Fruit fly (Drosophila melanogaster) whole organism, pupa: ENCODE results near the gene RhoGAP19D.
"Not testable (repeated sequence)": the region's sequence is repeated elsewhere in the genome, so short reads cannot be mapped to it uniquely, and the experiment has no call there.

Source experiments
- CG10348 ChIP-seq: fragments of 200-800 bp; sonication (Bioruptor generic); IDR thresholded peaks from 2 replicates; pipeline ENCODE4 v1.3.6; 2022; ENCODE audit warnings: missing biosample characterization, missing genetic modification characterization
- CG12605 ChIP-seq: fragments of 200-800 bp; sonication (Bioruptor generic); IDR thresholded peaks from 2 replicates; pipeline ENCODE4 v1.3.6; 2022; ENCODE audit warnings: missing biosample characterization, missing genetic modification characterization
- CG13204 ChIP-seq: fragments of 200-800 bp; sonication (Bioruptor generic); optimal IDR thresholded peaks from 2 replicates; lab custom pipeline; 2018; ENCODE audit warnings: missing biosample characterization, mild to moderate bottlenecking, missing genetic modification characterization, moderate library complexity
- CG14655 ChIP-seq: fragments of 200-800 bp; sonication (Bioruptor generic); optimal IDR thresholded peaks from 3 replicates; lab custom pipeline; 2017; ENCODE audit warnings: mild to moderate bottlenecking, missing biosample characterization, missing genetic modification reagents, missing genetic modification characterization
- CG15710 ChIP-seq: fragments of 200-800 bp; sonication (Bioruptor generic); optimal IDR thresholded peaks from 2 replicates; lab custom pipeline; 2018; ENCODE audit warnings: missing biosample characterization, mild to moderate bottlenecking, missing genetic modification characterization, moderate library complexity
- CG17806 ChIP-seq: fragments of 200-800 bp; sonication (Bioruptor generic); optimal IDR thresholded peaks from 2 replicates; lab custom pipeline; 2018; ENCODE audit warnings: missing biosample characterization, mild to moderate bottlenecking, missing genetic modification characterization, moderate library complexity
- CG32121 ChIP-seq: fragments of 200-800 bp; sonication (Bioruptor generic); IDR thresholded peaks from 2 replicates; pipeline ENCODE4 v1.3.6; 2022; ENCODE audit warnings: missing biosample characterization, missing genetic modification characterization
- CG34367 ChIP-seq: fragments of 200-800 bp; sonication (Bioruptor generic); optimal IDR thresholded peaks from 2 replicates; lab custom pipeline; 2018; ENCODE audit warnings: missing biosample characterization, mild to moderate bottlenecking, missing genetic modification characterization
- CG4496 ChIP-seq: fragments of 200-800 bp; sonication (Bioruptor generic); IDR thresholded peaks from 3 replicates; pipeline ENCODE4 v1.3.6; 2022; ENCODE audit warnings: missing biosample characterization, missing genetic modification characterization
- CG8159 ChIP-seq: fragments of 200-800 bp; sonication (Bioruptor generic); optimal IDR thresholded peaks from 3 replicates; lab custom pipeline; 2018; ENCODE audit warnings: missing biosample characterization, mild to moderate bottlenecking, missing genetic modification characterization, moderate library complexity
- CG8301 ChIP-seq: fragments of 200-800 bp; sonication (Bioruptor generic); optimal IDR thresholded peaks from 2 replicates; lab custom pipeline; 2018; ENCODE audit warnings: missing biosample characterization, mild to moderate bottlenecking, missing genetic modification characterization
- CG9948 ChIP-seq: fragments of 200-800 bp; sonication (Bioruptor generic); optimal IDR thresholded peaks from 2 replicates; lab custom pipeline; 2018; ENCODE audit warnings: missing biosample characterization, mild to moderate bottlenecking, missing genetic modification characterization, moderate library complexity
- D1 ChIP-seq: fragments of 200-800 bp; sonication (Bioruptor generic); optimal IDR thresholded peaks from 2 replicates; lab custom pipeline; 2018; ENCODE audit warnings: missing biosample characterization, mild to moderate bottlenecking, missing genetic modification characterization, moderate library complexity
- EcR ChIP-seq: fragments of 200-800 bp; sonication (Bioruptor generic); optimal IDR thresholded peaks from 3 replicates; lab custom pipeline; 2019; ENCODE audit warnings: missing biosample characterization, missing genetic modification characterization, mild to moderate bottlenecking, moderate library complexity, missing genetic modification reagents
- Ets98B ChIP-seq: fragments of 200-800 bp; sonication (Bioruptor generic); IDR thresholded peaks from 2 replicates; pipeline ENCODE4 v1.3.6; 2022; ENCODE audit warnings: missing biosample characterization, missing genetic modification characterization
- Pif1A ChIP-seq: fragments of 200-800 bp; sonication (Bioruptor generic); optimal IDR thresholded peaks from 3 replicates; lab custom pipeline; 2016; ENCODE audit warnings: missing biosample characterization, missing genetic modification characterization
- Pif1B ChIP-seq: fragments of 200-800 bp; sonication (Bioruptor generic); optimal IDR thresholded peaks from 3 replicates; lab custom pipeline; 2016; ENCODE audit warnings: missing biosample characterization, missing genetic modification characterization
- Snoo ChIP-seq: fragments of 200-800 bp; sonication (Bioruptor generic); optimal IDR thresholded peaks from 3 replicates; lab custom pipeline; 2017; ENCODE audit warnings: missing biosample characterization, mild to moderate bottlenecking, missing genetic modification characterization, inconsistent platforms
- fd96Ca ChIP-seq: fragments of 200-800 bp; sonication (Bioruptor generic); IDR thresholded peaks from 3 replicates; pipeline ENCODE4 v1.3.6; 2022; ENCODE audit warnings: missing biosample characterization, missing genetic modification characterization
- gl ChIP-seq: fragments of 200-800 bp; sonication (Bioruptor generic); optimal IDR thresholded peaks from 2 replicates; lab custom pipeline; 2018; ENCODE audit warnings: missing biosample characterization, mild to moderate bottlenecking, missing genetic modification characterization
- rn ChIP-seq: fragments of 200-800 bp; sonication (Bioruptor generic); IDR thresholded peaks from 2 replicates; pipeline ENCODE4 v1.3.6; 2022; ENCODE audit warnings: missing biosample characterization, missing genetic modification characterization

Gene RhoGAP19D

DNA sequence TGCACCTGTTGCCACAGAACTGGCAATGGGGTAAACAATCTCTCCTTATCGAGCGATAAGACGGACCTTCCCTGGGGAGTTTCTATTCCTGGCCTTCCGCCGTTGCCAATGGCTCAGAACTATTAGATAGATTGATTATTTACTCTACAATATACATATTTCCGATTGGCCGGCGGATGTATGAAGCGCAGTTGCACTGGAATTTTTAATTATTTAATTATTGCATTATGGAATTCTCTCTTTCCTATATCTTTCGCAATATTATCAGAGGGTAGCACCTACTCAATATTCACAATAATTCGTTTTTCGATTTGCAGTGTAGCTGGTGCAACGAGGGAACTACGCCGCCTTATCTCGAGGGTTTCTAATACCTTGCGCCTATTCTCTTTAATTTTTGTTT, 43.3 kb downstream of the RhoGAP19D start, which contains the start of gene GstT3:
GstT3 (plus strand) TSS at position 301 of the 400 bp plus-strand sequence.
- TF ChIP-seq rn (GFP tag; lab: Robert Waterston, UW) (no peak), Pif1B (GFP tag; lab: Kevin White, UChicago) (no peak), CG4496 (GFP tag; lab: Robert Waterston, UW) (no peak), CG9948 (tag; lab: Kevin White, UChicago) (no peak), Ets98B (GFP tag; lab: Robert Waterston, UW) (no peak), CG13204 (no peak), fd96Ca (GFP tag; lab: Robert Waterston, UW) (no peak), CG17806 (tag; lab: Kevin White, UChicago) (no peak), EcR (GFP tag; lab: Kevin White, UChicago) (no peak), CG14655 (no peak), D1 (tag; lab: Kevin White, UChicago) (no peak), CG12605 (GFP tag; lab: Robert Waterston, UW) (no peak), CG10348 (GFP tag; lab: Robert Waterston, UW) (no peak), CG34367 (tag; lab: Kevin White, UChicago) (no peak), Pif1A (no peak), gl (tag; lab: Kevin White, UChicago) (no peak), CG32121 (GFP tag; lab: Robert Waterston, UW) (no peak), CG15710 (no peak), Snoo (tag; lab: Kevin White, UChicago) (no peak), CG8159 (tag; lab: Kevin White, UChicago) (no peak)

DNA sequence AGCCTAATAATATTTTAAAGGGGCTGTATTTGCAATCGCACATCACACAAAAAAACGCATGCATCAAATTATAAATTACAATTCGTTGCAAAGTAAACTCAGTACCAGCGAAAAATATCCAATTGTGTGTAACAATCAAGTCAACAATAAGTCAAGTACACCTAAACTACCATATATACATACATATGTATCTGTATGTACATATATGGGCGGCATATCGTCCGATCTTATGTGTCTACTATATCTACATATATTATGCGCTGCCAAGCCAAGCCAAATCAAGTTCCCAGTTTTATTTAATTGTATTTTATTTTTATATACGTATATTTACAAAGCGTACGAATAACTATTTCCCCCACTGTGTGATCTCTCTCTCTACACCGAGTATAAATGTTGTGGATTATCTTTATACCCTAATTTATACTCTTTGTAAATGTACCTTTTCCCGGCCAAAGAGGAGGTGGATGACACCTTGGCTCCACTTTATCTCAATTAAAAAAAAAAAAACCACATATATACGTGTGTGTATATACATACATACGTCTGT, 44.0 kb downstream of the RhoGAP19D start:
- no peak for TF ChIP-seq gl (tag; lab: Kevin White, UChicago)
- no peak for TF ChIP-seq CG9948 (tag; lab: Kevin White, UChicago)
- no peak for TF ChIP-seq CG12605 (GFP tag; lab: Robert Waterston, UW)
- no peak for TF ChIP-seq Ets98B (GFP tag; lab: Robert Waterston, UW)
- TF ChIP-seq Pif1A, result no peak
- no peak for TF ChIP-seq CG14655
- no peak for TF ChIP-seq CG8159 (tag; lab: Kevin White, UChicago)
- no peak for TF ChIP-seq CG8301
- no peak for TF ChIP-seq CG34367 (tag; lab: Kevin White, UChicago)
- no peak for TF ChIP-seq CG15710
- no peak for TF ChIP-seq fd96Ca (GFP tag; lab: Robert Waterston, UW)
- no peak for TF ChIP-seq CG4496 (GFP tag; lab: Robert Waterston, UW)
- no peak for TF ChIP-seq EcR (GFP tag; lab: Kevin White, UChicago)
- no peak for TF ChIP-seq Snoo (tag; lab: Kevin White, UChicago)
- no peak for TF ChIP-seq CG10348 (GFP tag; lab: Robert Waterston, UW)
- TF ChIP-seq CG13204, result no peak
- TF ChIP-seq rn (GFP tag; lab: Robert Waterston, UW), result no peak
- no peak for TF ChIP-seq Pif1B (GFP tag; lab: Kevin White, UChicago)

DNA sequence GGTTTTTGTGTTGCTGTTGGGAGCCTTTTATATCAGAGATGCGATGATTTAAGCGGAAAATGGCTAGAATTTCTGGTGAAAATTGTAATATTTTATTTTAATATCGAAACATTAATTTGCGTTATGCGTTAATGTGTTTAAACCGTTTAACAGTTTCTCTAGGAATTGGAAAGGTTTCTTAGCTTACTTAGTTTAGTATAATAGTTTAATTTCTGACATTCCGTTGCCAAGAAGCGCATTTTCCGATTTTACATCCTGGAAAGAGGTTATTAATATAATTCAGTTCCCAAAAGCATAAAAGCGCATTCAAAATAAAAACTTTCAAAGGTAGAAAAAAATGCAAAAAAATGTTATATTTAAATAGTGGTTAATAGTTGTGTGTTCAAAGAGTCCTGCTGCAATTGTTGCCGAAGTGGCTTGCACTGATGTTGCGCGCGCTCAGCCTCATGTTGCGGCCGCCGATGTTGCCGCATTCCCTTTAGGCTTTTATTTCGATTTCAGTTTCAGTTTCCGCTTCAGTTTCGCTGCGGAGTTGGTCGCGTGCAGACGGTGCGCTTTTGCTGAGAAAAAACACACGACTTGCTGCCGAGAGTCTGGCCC, 61.6 kb downstream of the RhoGAP19D start, which contains the start of gene tbc:
tbc (plus strand) TSS at position 504 of the 600 bp plus-strand sequence.
- no peak for TF ChIP-seq Pif1B (GFP tag; lab: Kevin White, UChicago)
- no peak for TF ChIP-seq Pif1A
- no peak for TF ChIP-seq Snoo (tag; lab: Kevin White, UChicago)
- no peak for TF ChIP-seq CG10348 (GFP tag; lab: Robert Waterston, UW)
- no peak for TF ChIP-seq CG15710
- no peak for TF ChIP-seq D1 (tag; lab: Kevin White, UChicago)
- TF ChIP-seq CG34367 (tag; lab: Kevin White, UChicago), result no peak
- no peak for TF ChIP-seq CG12605 (GFP tag; lab: Robert Waterston, UW)
- no peak for TF ChIP-seq gl (tag; lab: Kevin White, UChicago)
- TF ChIP-seq EcR (GFP tag; lab: Kevin White, UChicago), result no peak
- no peak for TF ChIP-seq CG14655
- TF ChIP-seq CG8159 (tag; lab: Kevin White, UChicago), result no peak
- TF ChIP-seq CG32121 (GFP tag; lab: Robert Waterston, UW), result no peak
- TF ChIP-seq CG4496 (GFP tag; lab: Robert Waterston, UW), result no peak
- TF ChIP-seq CG13204, result no peak
- no peak for TF ChIP-seq fd96Ca (GFP tag; lab: Robert Waterston, UW)
- TF ChIP-seq Ets98B (GFP tag; lab: Robert Waterston, UW), result no peak
- no peak for TF ChIP-seq CG8301
- TF ChIP-seq CG17806 (tag; lab: Kevin White, UChicago), result no peak
- no peak for TF ChIP-seq CG9948 (tag; lab: Kevin White, UChicago)

DNA sequence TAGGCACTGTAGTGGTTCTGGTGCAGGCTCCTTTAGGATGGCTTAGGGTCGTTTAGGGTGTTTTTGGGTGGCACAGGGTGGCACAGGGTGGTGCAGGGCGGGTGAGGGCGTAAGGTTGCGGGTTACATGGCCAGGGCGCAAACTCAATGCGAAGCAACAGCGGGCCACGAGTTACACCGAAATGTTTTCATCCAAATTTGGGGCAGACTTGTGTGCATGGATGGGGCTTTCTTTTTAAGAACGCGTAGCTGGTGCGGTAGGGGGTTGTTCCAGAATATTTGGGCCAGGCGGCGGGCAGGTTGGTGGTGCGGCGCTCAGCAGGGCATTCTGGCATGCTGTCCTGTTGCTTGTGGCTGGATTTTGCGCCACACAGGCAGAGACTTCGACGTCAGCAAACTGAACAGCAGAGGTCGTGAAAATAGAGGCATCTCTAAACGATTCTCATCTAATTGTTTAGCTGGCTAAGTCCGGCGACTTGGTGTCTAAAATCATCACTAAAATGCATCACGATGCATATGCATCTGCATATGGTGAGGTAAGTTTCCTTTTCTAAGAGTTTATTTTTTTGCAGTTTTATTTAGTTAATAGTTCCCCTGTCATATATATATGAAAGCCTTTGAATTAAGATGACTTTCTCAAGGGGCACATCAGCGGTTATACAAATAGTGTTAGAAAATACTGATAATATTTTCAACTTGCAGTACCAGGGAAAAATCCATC, 62.5 kb downstream of the RhoGAP19D start:
- peak; percentile 31 for TF ChIP-seq CG8159 (tag; lab: Kevin White, UChicago)
- no peak for TF ChIP-seq Snoo (tag; lab: Kevin White, UChicago)
- peak; percentile 12 for TF ChIP-seq CG14655

DNA sequence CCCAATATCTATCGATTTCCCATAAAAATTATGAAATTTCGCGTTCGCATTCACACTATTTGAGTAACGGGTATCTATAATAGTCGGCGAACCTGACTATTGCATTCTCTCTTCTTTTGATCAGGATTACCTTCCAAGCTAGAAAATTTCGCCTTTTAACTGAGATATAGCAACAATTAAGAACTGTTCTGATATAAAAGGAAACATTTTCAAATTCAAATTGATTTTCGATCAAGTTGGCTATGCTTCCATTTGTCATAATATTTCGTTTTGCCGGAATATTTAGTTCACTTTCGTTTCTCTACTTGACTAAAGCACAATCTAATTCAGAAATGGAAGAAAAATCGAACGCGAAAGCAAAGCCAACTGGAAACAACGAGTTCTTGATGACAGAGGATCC, 64.4 kb downstream of the RhoGAP19D start, which contains the start of gene CG42578:
CG42578 (plus strand) TSS at position 301 of the 400 bp plus-strand sequence.
- TF ChIP-seq CG9948, gl, D1 (tag; lab: Kevin White, UChicago): not testable (repeated sequence)
